Fruit fly (Drosophila melanogaster): Measurements from ENCODE around the gene CG11755.

The CG11755 gene

DNA sequence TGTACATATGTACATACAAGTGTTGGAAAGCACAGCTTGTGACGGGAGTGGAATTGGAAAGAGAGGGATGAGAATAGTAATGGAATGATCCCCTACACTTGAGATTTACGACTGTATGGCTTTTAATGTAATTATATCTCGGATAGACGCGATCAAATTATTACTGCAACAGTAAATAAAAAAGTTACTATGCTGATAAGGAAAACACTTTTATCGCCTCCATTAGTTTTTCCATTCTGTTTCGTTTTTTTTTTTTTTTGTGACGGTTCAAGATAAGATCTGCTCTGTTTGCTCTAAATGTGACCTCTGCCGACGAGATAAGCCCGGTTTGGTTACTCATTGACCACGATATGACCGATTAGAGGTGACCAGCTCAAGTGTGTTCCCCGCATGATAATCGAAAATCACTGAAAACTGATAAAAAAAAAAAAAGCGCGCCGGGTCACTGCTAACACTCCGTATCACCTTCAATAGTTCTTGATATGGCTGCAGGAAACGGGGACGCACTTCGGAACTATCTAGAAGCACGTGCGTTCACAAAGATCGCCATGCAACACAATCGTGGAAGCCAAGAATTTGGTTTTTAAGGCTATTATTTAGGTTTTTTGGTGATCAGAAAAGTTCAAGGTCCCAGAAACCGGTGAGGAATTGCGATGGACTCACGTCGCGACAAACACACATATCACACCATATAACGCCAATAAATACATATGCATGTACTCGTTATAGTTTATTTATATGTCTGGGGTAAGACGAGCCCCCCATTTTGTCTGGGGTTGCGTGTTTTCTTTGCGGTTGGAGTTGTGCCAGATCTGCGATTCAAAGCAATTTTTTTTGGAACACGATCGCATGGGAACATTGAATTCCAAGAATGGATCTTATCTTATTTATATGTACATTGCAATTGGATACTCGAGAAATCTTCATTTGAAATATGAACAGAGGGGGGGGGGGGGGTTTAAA lies 5.9 kb upstream of the CG11755 start, which contains the start of gene p (continued):
- TF ChIP-seq pan (optimal IDR thresholded peaks at IDR 0.05): no peak
- TF ChIP-seq pan (GFP tag; optimal IDR thresholded peaks at IDR 0.05 in 1 of 2, IDR thresholded peaks at IDR 0.05 in 1 of 2): peak in 1 of 2 experiments; percentile 45
- peak; percentile 40 for TF ChIP-seq zfh2 (GFP tag; optimal IDR thresholded peaks at IDR 0.05)
- TF ChIP-seq Ada2b (GFP tag; IDR thresholded peaks at IDR 0.05): no peak
- no peak for TF ChIP-seq inv (GFP tag; IDR thresholded peaks at IDR 0.05; ENCODE audit: partially characterized antibody)
- no peak for TF ChIP-seq Adf1 (GFP tag; IDR thresholded peaks at IDR 0.05)
- no peak for TF ChIP-seq aop (GFP tag; IDR thresholded peaks at IDR 0.05)
- TF ChIP-seq CG31388 (GFP tag; optimal IDR thresholded peaks at IDR 0.05): no peak
- TF ChIP-seq CG3407 (GFP tag; optimal IDR thresholded peaks at IDR 0.05): peak; percentile 7
- no peak for TF ChIP-seq knrl (GFP tag; IDR thresholded peaks at IDR 0.05; ENCODE audit: partially characterized antibody)
- TF ChIP-seq tgo (GFP tag; IDR thresholded peaks at IDR 0.05): no peak
- TF ChIP-seq Drgx (GFP tag; IDR thresholded peaks at IDR 0.05): peak; percentile 37
- no peak for TF ChIP-seq sc (optimal IDR thresholded peaks at IDR 0.05)
- TF ChIP-seq sc (GFP tag; optimal IDR thresholded peaks at IDR 0.05): no peak
- no peak for TF ChIP-seq Dref (GFP tag; IDR thresholded peaks at IDR 0.05)
- peak; percentile 26; the same call in 1 of the 3 replicates for TF ChIP-seq CG11695 (GFP tag; IDR thresholded peaks at IDR 0.05)
- peak; percentile 14 for TF ChIP-seq CG2712 (tag; optimal IDR thresholded peaks at IDR 0.05)
- TF ChIP-seq Xbp1 (GFP tag; optimal IDR thresholded peaks at IDR 0.05): peak; percentile 38
- TF ChIP-seq cas (GFP tag; IDR thresholded peaks at IDR 0.05): 0 out of 2 replicates have a peak, but pooled peaks have one; percentile 13
- TF ChIP-seq CG8290 (GFP tag; optimal IDR thresholded peaks at IDR 0.05): peak; percentile 57
- TF ChIP-seq CG8290 (tag; optimal IDR thresholded peaks at IDR 0.05): peak in 1 of 2 experiments; percentile 71
- no peak for TF ChIP-seq mld (GFP tag; IDR thresholded peaks at IDR 0.05; ENCODE audit: partially characterized antibody)
- TF ChIP-seq HLH4C (GFP tag; IDR thresholded peaks at IDR 0.05; ENCODE audit: partially characterized antibody): no peak
- peak; percentile 91 for TF ChIP-seq CG34376 (GFP tag; optimal IDR thresholded peaks at IDR 0.05)
- TF ChIP-seq wek (GFP tag; optimal IDR thresholded peaks at IDR 0.05): peak; percentile 39
- no peak for TF ChIP-seq dati (GFP tag; IDR thresholded peaks at IDR 0.05)
- no peak for TF ChIP-seq tx (GFP tag; optimal IDR thresholded peaks at IDR 0.05)
- peak; percentile 30 for TF ChIP-seq kah (GFP tag; optimal IDR thresholded peaks at IDR 0.05)
- TF ChIP-seq CG10274 (GFP tag; optimal IDR thresholded peaks at IDR 0.05): peak; percentile 99
- TF ChIP-seq Camta (GFP tag; optimal IDR thresholded peaks at IDR 0.05): no peak
- TF ChIP-seq usp (GFP tag; optimal IDR thresholded peaks at IDR 0.05): no peak

- TF ChIP-seq CG9727 (GFP tag; optimal IDR thresholded peaks at IDR 0.05) (peak; percentile 26), unpg (GFP tag; optimal IDR thresholded peaks at IDR 0.05) (peak; percentile 63), CG6854 (GFP tag; optimal IDR thresholded peaks at IDR 0.05) (no peak), ttk (GFP tag; IDR thresholded peaks at IDR 0.05) (no peak), CrebB (tag; optimal IDR thresholded peaks at IDR 0.05) (no peak), CG1529 (GFP tag; optimal IDR thresholded peaks at IDR 0.05) (no peak), klu (GFP tag; IDR thresholded peaks at IDR 0.05) (no peak), tio (GFP tag; optimal IDR thresholded peaks at IDR 0.05) (no peak), CG2712 (tag; optimal IDR thresholded peaks at IDR 0.05) (peak; percentile 73), Dref (GFP tag; IDR thresholded peaks at IDR 0.05) (peak; percentile 78), CG2129 (GFP tag; IDR thresholded peaks at IDR 0.05; ENCODE audit: partially characterized antibody) (peak; percentile 26), CG10366 (GFP tag; IDR thresholded peaks at IDR 0.05) (no peak), CG10462 (GFP tag; optimal IDR thresholded peaks at IDR 0.05) (no peak), vvl (GFP tag; IDR thresholded peaks at IDR 0.05) (no peak), CG1832 (GFP tag; optimal IDR thresholded peaks at IDR 0.05) (no peak), NFAT (GFP tag; IDR thresholded peaks at IDR 0.05) (no peak), cato (GFP tag; optimal IDR thresholded peaks at IDR 0.05; ENCODE audit: borderline replicate concordance) (no peak), Hmx (GFP tag; optimal IDR thresholded peaks at IDR 0.05) (no peak), fd96Cb (tag; optimal IDR thresholded peaks at IDR 0.05) (no peak), tap (tag; optimal IDR thresholded peaks at IDR 0.05) (peak; percentile 59), repo (GFP tag; optimal IDR thresholded peaks at IDR 0.05) (no peak), onecut (GFP tag; IDR thresholded peaks at IDR 0.05) (no peak)
These were observed 2.9 kb upstream of the CG11755 start, which contains the start of gene mRpL19 for dm6 chr3R:8673803-8674234. Gene mRpL19 (plus strand): TSS chr3R:8674109.

Data from whole organism, embryonic.